Worm (Caenorhabditis elegans) whole organism, L2 larva: ENCODE data around the gene svh-1.

Experiments used
- C34F6.9 ChIP-seq: fragments of 150-350 bp; optimal IDR thresholded peaks from 2 replicates; lab custom pipeline; 2014; ENCODE audit warnings: missing biosample characterization, missing genetic modification characterization
- F13H6.1 ChIP-seq: sonication (generic microtip); optimal IDR thresholded peaks from 2 replicates; lab custom pipeline; 2016; ENCODE audit warnings: missing genetic modification characterization, missing compliant biosample characterization
- R02D3.7 ChIP-seq: fragments of 150-350 bp; optimal IDR thresholded peaks from 2 replicates; lab custom pipeline; 2014; ENCODE audit warnings: missing biosample characterization, missing genetic modification characterization
- Y55F3AM.14 ChIP-seq: fragments of 200-800 bp; sonication (Bioruptor generic); optimal IDR thresholded peaks from 2 replicates; lab custom pipeline; 2018; ENCODE audit warnings: mild to moderate bottlenecking, missing genetic modification characterization, missing compliant biosample characterization
- ZK546.5 ChIP-seq: sonication (generic microtip); optimal IDR thresholded peaks from 2 replicates; lab custom pipeline; 2017; ENCODE audit warnings: missing biosample characterization, missing genetic modification characterization
- alr-1 ChIP-seq: fragments of 150-350 bp; optimal IDR thresholded peaks from 2 replicates; lab custom pipeline; 2014; ENCODE audit warnings: missing biosample characterization, missing genetic modification characterization
- aly-2 ChIP-seq: fragments of 150-350 bp; optimal IDR thresholded peaks from 2 replicates; lab custom pipeline; 2014; ENCODE audit warnings: missing biosample characterization, missing genetic modification characterization
- ama-1 ChIP-seq: fragments of 150-350 bp; optimal IDR thresholded peaks from 2 replicates; lab custom pipeline; 2018; ENCODE audit warnings: inconsistent platforms
- ceh-16 ChIP-seq: fragments of 150-350 bp; optimal IDR thresholded peaks from 2 replicates; lab custom pipeline; 2014; ENCODE audit warnings: missing biosample characterization, missing genetic modification characterization
- ceh-82 ChIP-seq: fragments of 150-350 bp; optimal IDR thresholded peaks from 2 replicates; lab custom pipeline; 2014; ENCODE audit warnings: missing biosample characterization, missing genetic modification characterization
- crh-2 ChIP-seq: sonication (generic microtip); optimal IDR thresholded peaks from 2 replicates; lab custom pipeline; 2017; ENCODE audit warnings: missing biosample characterization, missing genetic modification characterization
- dmd-4 ChIP-seq: sonication (generic microtip); optimal IDR thresholded peaks from 2 replicates; lab custom pipeline; 2017; ENCODE audit warnings: missing biosample characterization, missing genetic modification characterization
- egl-27 ChIP-seq: sonication (generic microtip); optimal IDR thresholded peaks from 3 replicates; lab custom pipeline; 2017; ENCODE audit warnings: missing biosample characterization, missing genetic modification reagents, missing genetic modification characterization
- elt-1 ChIP-seq: fragments of 150-350 bp; optimal IDR thresholded peaks from 2 replicates; lab custom pipeline; 2014; ENCODE audit warnings: missing biosample characterization, missing genetic modification characterization
- elt-3 ChIP-seq: sonication (generic microtip); optimal IDR thresholded peaks from 2 replicates; lab custom pipeline; 2017; ENCODE audit warnings: missing biosample characterization, missing genetic modification characterization
- fos-1 ChIP-seq: fragments of 150-350 bp; optimal IDR thresholded peaks from 2 replicates; lab custom pipeline; 2014; ENCODE audit warnings: missing biosample characterization, missing genetic modification characterization
- gmeb-1 ChIP-seq: fragments of 150-350 bp; optimal IDR thresholded peaks from 2 replicates; lab custom pipeline; 2014; ENCODE audit warnings: missing biosample characterization, missing genetic modification characterization
- lin-11 ChIP-seq: fragments of 150-350 bp; sonication (generic microtip); optimal IDR thresholded peaks from 2 replicates; lab custom pipeline; 2014; ENCODE audit warnings: missing biosample characterization, missing genetic modification characterization, inconsistent platforms, mixed read lengths
- lin-13 ChIP-seq: fragments of 150-350 bp; optimal IDR thresholded peaks from 2 replicates; lab custom pipeline; 2014; ENCODE audit warnings: missing biosample characterization, missing genetic modification reagents, missing genetic modification characterization
- lin-39 ChIP-seq: fragments of 150-350 bp; optimal IDR thresholded peaks from 2 replicates; lab custom pipeline; 2014; ENCODE audit warnings: missing biosample characterization, missing genetic modification reagents, missing genetic modification characterization
- lsy-2 ChIP-seq, 2 experiments: fragments of 150-350 bp in 1 of 2; sonication (generic microtip) in 1 of 2; optimal IDR thresholded peaks; 2 replicates each; lab custom pipeline; 2014 to 2017; ENCODE audit warnings: missing biosample characterization in 2 of 2, missing genetic modification characterization in 2 of 2
- mab-5 ChIP-seq: fragments of 150-350 bp; optimal IDR thresholded peaks from 2 replicates; lab custom pipeline; 2014; ENCODE audit warnings: missing biosample characterization, missing genetic modification characterization
- mbf-1 ChIP-seq: sonication (generic microtip); optimal IDR thresholded peaks from 2 replicates; lab custom pipeline; 2017; ENCODE audit warnings: missing biosample characterization, missing genetic modification characterization
- mdl-1 ChIP-seq, 2 experiments: fragments of 150-350 bp in 1 of 2; sonication (generic microtip) in 1 of 2; optimal IDR thresholded peaks; 2 replicates each; lab custom pipeline; 2017; ENCODE audit warnings: missing biosample characterization in 2 of 2, missing genetic modification characterization in 2 of 2
- nhr-10 ChIP-seq: sonication (generic microtip); optimal IDR thresholded peaks from 2 replicates; lab custom pipeline; 2017; ENCODE audit warnings: missing biosample characterization, missing genetic modification characterization
- nhr-11 ChIP-seq: fragments of 150-350 bp; optimal IDR thresholded peaks from 2 replicates; lab custom pipeline; 2014; ENCODE audit warnings: missing biosample characterization, missing genetic modification characterization
- nhr-12 ChIP-seq: fragments of 150-350 bp; optimal IDR thresholded peaks from 2 replicates; lab custom pipeline; 2014; ENCODE audit warnings: missing biosample characterization, missing genetic modification characterization
- nhr-129 ChIP-seq: fragments of 150-350 bp; optimal IDR thresholded peaks from 2 replicates; lab custom pipeline; 2014; ENCODE audit warnings: missing biosample characterization, missing genetic modification characterization
- nhr-21 ChIP-seq: fragments of 150-350 bp; optimal IDR thresholded peaks from 2 replicates; lab custom pipeline; 2014; ENCODE audit warnings: missing biosample characterization, missing genetic modification characterization
- nhr-237 ChIP-seq: fragments of 150-350 bp; optimal IDR thresholded peaks from 2 replicates; lab custom pipeline; 2014; ENCODE audit warnings: missing biosample characterization, missing genetic modification characterization
- nhr-25 ChIP-seq: fragments of 150-350 bp; sonication (generic microtip); optimal IDR thresholded peaks from 3 replicates; lab custom pipeline; 2014; ENCODE audit warnings: missing biosample characterization, missing genetic modification characterization
- peb-1 ChIP-seq: fragments of 150-350 bp; optimal IDR thresholded peaks from 2 replicates; lab custom pipeline; 2014; ENCODE audit warnings: missing biosample characterization, missing genetic modification characterization
- sem-4 ChIP-seq: fragments of 150-350 bp; optimal IDR thresholded peaks from 2 replicates; lab custom pipeline; 2014; ENCODE audit warnings: missing biosample characterization, missing genetic modification reagents, missing genetic modification characterization
- skn-1 ChIP-seq: sonication (generic microtip); optimal IDR thresholded peaks from 2 replicates; lab custom pipeline; 2017; ENCODE audit warnings: missing biosample characterization, missing genetic modification characterization
- sma-3 ChIP-seq: sonication (generic microtip); optimal IDR thresholded peaks from 2 replicates; lab custom pipeline; 2016; ENCODE audit warnings: missing genetic modification reagents, missing genetic modification characterization, missing compliant biosample characterization
- sma-9 ChIP-seq, 2 experiments: fragments of 150-350 bp in 1 of 2; sonication (generic microtip) in 1 of 2; optimal IDR thresholded peaks; 2 replicates each; lab custom pipeline; 2014 to 2016; ENCODE audit warnings: missing genetic modification characterization in 2 of 2, mild to moderate bottlenecking in 1 of 2, missing biosample characterization in 1 of 2, missing compliant biosample characterization in 1 of 2, missing genetic modification reagents in 1 of 2, moderate library complexity in 1 of 2
- snpc-4 ChIP-seq: fragments of 150-350 bp; optimal IDR thresholded peaks from 2 replicates; lab custom pipeline; 2014; ENCODE audit warnings: missing biosample characterization, missing genetic modification characterization
- unc-39 ChIP-seq: fragments of 150-350 bp; optimal IDR thresholded peaks from 2 replicates; lab custom pipeline; 2014; ENCODE audit warnings: missing biosample characterization, missing genetic modification characterization
- unc-55 ChIP-seq: fragments of 150-350 bp; sonication (generic microtip); optimal IDR thresholded peaks from 3 replicates; lab custom pipeline; 2014; ENCODE audit warnings: missing biosample characterization, missing genetic modification reagents, missing genetic modification characterization
- unc-62 ChIP-seq: fragments of 150-350 bp; optimal IDR thresholded peaks from 2 replicates; lab custom pipeline; 2014; ENCODE audit warnings: missing biosample characterization, missing genetic modification reagents, missing genetic modification characterization
- zag-1 ChIP-seq: fragments of 150-350 bp; optimal IDR thresholded peaks from 2 replicates; lab custom pipeline; 2014; ENCODE audit warnings: missing biosample characterization, missing genetic modification characterization
- ztf-1 ChIP-seq: fragments of 200-800 bp; sonication (Bioruptor generic); conservative IDR thresholded peaks from 2 replicates; pipeline ENCODE4 v1.3.6; 2022; ENCODE audit warnings: missing genetic modification characterization, missing compliant biosample characterization
- ztf-11 ChIP-seq: sonication (generic microtip); optimal IDR thresholded peaks from 2 replicates; lab custom pipeline; 2017; ENCODE audit warnings: missing biosample characterization, missing genetic modification characterization
- ztf-4 ChIP-seq: fragments of 150-350 bp; optimal IDR thresholded peaks from 2 replicates; lab custom pipeline; 2014; ENCODE audit warnings: missing biosample characterization, missing genetic modification characterization

The svh-1 gene

DNA sequence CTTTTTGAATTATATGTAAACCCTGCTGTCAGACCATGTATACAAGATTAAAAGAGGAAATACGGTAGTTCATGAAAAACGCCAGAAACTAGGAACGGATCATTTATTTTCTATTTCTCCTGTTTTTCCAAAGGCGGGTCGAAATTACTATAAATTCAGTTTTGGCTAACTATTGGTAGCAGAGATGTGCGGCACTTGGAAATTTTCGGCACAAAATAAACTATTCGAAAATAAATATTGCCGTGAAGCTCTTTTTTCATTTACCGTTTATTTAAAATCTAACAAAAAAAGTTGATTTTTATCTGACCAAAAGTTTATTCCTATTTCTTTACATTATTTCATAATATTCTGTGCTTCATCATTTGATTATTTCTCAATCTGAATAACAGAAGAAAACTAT lies 37.7 kb downstream of the svh-1 start, which contains the start of gene T09A12.1:
Gene T09A12.1 (plus strand): TSS at position 301 of the 400 bp plus-strand sequence.
- TF ChIP-seq lin-13 (no peak), ZK546.5 (no peak), lin-39 (no peak), nhr-10 (no peak), unc-39 (tag; lab: Kevin White, UChicago) (no peak), unc-62 (GFP tag; lab: Kevin White, UChicago) (no peak), nhr-129 (tag; lab: Kevin White, UChicago) (no peak), lsy-2 (tag; optimal IDR thresholded peaks at IDR 0.05; lab: Kevin White, UChicago) (no peak), mbf-1 (tag; lab: Kevin White, UChicago) (no peak)

ce11 chrIV:8247341-8247740 lies 40.9 kb downstream of the svh-1 start:
- TF ChIP-seq nhr-25 (tag; lab: Kevin White, UChicago) (peak; percentile 37), peb-1 (tag; lab: Kevin White, UChicago) (no peak), ceh-16 (tag; lab: Kevin White, UChicago) (peak; percentile 12), elt-1 (tag; lab: Kevin White, UChicago) (peak; percentile 86), sma-9 (GFP tag; optimal IDR thresholded peaks at IDR 0.05; lab: Kevin White, UChicago) (peak; percentile 80), sma-9 (tag; optimal IDR thresholded peaks at IDR 0.05; lab: Kevin White, UChicago) (no peak), Y55F3AM.14 (no peak), sem-4 (tag; lab: Kevin White, UChicago) (no peak)

DNA sequence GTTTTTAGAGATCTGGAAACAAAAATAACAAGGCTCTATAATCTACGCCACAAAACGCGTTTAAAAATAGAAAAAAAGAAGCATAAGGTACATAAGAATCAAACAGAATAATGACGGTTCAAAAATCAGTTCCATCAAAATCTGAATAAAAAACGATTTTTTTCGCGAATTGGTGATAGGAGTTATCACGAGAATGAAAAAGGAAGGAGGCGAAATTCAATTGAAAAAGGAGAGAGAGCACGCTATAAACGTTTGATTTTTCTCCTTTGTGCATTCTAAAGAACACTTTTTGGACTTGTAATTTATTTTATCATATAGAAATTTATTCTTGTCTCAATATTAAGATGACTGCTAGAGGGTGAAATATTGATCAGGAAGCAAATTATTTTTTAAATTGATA lies 44.9 kb downstream of the svh-1 start:
- TF ChIP-seq mbf-1 (tag; lab: Kevin White, UChicago) (no peak), sma-9 (GFP tag; optimal IDR thresholded peaks at IDR 0.05; lab: Kevin White, UChicago) (peak; percentile 27), sma-9 (tag; optimal IDR thresholded peaks at IDR 0.05; lab: Kevin White, UChicago) (no peak), fos-1 (tag; lab: Kevin White, UChicago) (peak; percentile 56), ama-1 (lab: Kevin White, UChicago) (no peak)

ce11 chrIV:8252856-8253255 lies 46.4 kb downstream of the svh-1 start:
- TF ChIP-seq aly-2 (tag; lab: Kevin White, UChicago) (no peak), unc-39 (tag; lab: Kevin White, UChicago) (no peak), nhr-129 (tag; lab: Kevin White, UChicago) (peak; percentile 81), elt-1 (tag; lab: Kevin White, UChicago) (no peak), unc-55 (peak; percentile 90), fos-1 (tag; lab: Kevin White, UChicago) (peak; percentile 66), sma-3 (peak; percentile 56), peb-1 (tag; lab: Kevin White, UChicago) (no peak), snpc-4 (tag; lab: Kevin White, UChicago) (no peak), mab-5 (peak; percentile 25), alr-1 (tag; lab: Kevin White, UChicago) (no peak), ztf-4 (tag; lab: Kevin White, UChicago) (no peak), ZK546.5 (no peak), mbf-1 (tag; lab: Kevin White, UChicago) (no peak), ceh-16 (tag; lab: Kevin White, UChicago) (peak; percentile 15), nhr-21 (tag; lab: Kevin White, UChicago) (peak; percentile 77), unc-62 (GFP tag; lab: Kevin White, UChicago) (no peak), F13H6.1 (peak; percentile 63), ztf-11 (tag; lab: Kevin White, UChicago) (no peak), skn-1 (tag; lab: Kevin White, UChicago) (peak; percentile 18), nhr-237 (tag; lab: Kevin White, UChicago) (no peak), nhr-11 (tag; lab: Kevin White, UChicago) (no peak), crh-2 (peak; percentile 58), sem-4 (tag; lab: Kevin White, UChicago) (peak; percentile 35), nhr-12 (no peak), lsy-2 (tag; optimal IDR thresholded peaks at IDR 0.05; lab: Kevin White, UChicago) (peak; percentile 45 to 65), egl-27 (tag; lab: Kevin White, UChicago) (no peak), lin-13 (peak; percentile 46), elt-3 (tag; lab: Kevin White, UChicago) (no peak), mdl-1 (tag; optimal IDR thresholded peaks at IDR 0.05; lab: Kevin White, UChicago) (peak; percentile 52 to 66), lin-11 (tag; lab: Kevin White, UChicago) (peak; percentile 66), dmd-4 (no peak), C34F6.9 (tag; lab: Kevin White, UChicago) (peak; percentile 62), sma-9 (GFP tag; optimal IDR thresholded peaks at IDR 0.05; lab: Kevin White, UChicago) (peak; percentile 75), sma-9 (tag; optimal IDR thresholded peaks at IDR 0.05; lab: Kevin White, UChicago) (no peak), nhr-25 (tag; lab: Kevin White, UChicago) (peak; percentile 26), Y55F3AM.14 (peak; percentile 47), zag-1 (tag; lab: Kevin White, UChicago) (no peak), ceh-82 (tag; lab: Kevin White, UChicago) (no peak), R02D3.7 (tag; lab: Kevin White, UChicago) (no peak), ztf-1 (GFP tag; lab: Robert Waterston, UW) (no peak), gmeb-1 (peak; percentile 53)
